Worm (Caenorhabditis elegans): ENCODE measurements around the gene ceh-43.

- TF ChIP-seq aly-1 (tag; optimal IDR thresholded peaks at IDR 0.05) (no peak), tra-4 (tag; optimal IDR thresholded peaks at IDR 0.05) (no peak), ama-1 (optimal IDR thresholded peaks at IDR 0.05) (no peak), ceh-36 (tag; optimal IDR thresholded peaks at IDR 0.05) (no peak), scrt-1 (GFP tag; IDR thresholded peaks at IDR 0.05) (no peak), tbx-11 (GFP tag; IDR thresholded peaks at IDR 0.05) (no peak)
These were observed 3.6 kb upstream of the ceh-43 start for ce11 chrIII:4453301-4453700.
